Fruit fly (Drosophila melanogaster) S2 (cell line): ENCODE measurements around the gene CG45075.

ENCODE experiments used
- CG8478 ChIP-seq: fragments of >200 bp; optimal IDR thresholded peaks from 2 replicates; lab custom pipeline; 2018
- CTCF ChIP-seq, 2 experiments: fragments of >200 bp; optimal IDR thresholded peaks; 2 replicates each; lab custom pipeline; 2018

CG45075 gene

DNA sequence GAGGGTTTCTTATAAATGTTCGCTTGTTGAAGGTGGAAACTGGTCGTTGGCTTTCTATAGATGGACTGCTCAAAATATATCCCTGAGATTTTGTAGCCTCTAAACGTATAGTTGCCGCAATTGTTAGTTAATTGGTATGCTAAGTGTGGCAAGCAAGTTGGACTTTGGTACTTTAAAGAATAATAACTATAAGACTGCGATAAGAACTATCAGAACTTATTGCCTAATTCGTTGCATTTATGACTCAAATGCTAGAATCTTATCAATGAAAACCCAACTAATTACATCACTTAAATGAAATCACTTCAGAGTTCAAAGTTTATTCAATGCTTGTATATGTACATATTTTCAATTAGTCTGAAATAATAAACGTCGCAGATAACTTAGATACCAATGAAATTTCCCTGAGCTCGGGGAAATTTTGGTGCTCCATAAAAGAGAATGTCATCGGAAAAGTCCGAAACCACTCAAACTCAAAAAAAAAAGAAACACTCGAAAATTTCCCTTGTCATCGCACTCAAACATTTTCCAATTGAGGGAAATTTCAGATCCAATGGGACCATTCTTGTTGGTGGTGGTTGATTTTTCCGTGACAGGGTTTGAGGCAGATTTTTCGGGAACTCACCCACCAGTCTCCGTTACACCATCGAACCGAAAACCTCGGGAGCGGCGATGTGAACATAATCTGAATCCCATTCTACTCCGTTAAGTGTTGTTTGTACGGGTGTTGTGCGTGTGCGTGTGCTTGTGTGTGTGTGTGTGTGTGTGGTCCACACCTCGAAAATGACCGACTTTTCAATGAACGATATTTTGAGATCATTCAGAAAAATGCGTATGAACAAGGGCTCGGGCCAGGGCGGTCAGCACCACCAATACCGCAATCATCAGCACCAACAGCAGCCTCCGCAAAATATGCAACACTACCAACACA is at the start of gene CG45075:
CG45075 (plus strand) TSS at position 627 of the 931 bp plus-strand sequence.
- TF ChIP-seq CTCF (optimal IDR thresholded peaks at IDR 0.05; lab: Kevin White, UChicago) (peak in 1 of 2 experiments; percentile 19), CG8478 (no peak)

DNA sequence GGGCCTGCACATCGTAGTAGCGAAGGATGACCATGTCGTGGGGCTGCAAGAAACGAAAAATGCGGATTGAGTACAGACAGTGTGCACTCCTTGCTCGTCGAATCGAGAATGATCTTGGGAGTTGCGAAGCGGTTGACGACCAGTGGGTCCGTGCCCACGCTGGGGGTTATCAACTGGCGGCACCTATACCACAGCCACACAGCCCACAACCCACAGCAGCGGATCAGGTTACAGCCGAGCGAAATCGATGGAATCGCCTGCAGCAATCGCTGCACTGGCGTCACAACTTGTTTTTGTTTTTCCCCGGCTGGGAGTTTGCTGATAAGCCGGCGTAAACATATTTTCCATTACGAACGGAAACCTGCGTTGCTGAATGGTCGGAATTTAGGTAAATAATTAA is 45.7 kb upstream of the CG45075 start:
- TF ChIP-seq CTCF (optimal IDR thresholded peaks at IDR 0.05; lab: Kevin White, UChicago), result no peak
- TF ChIP-seq CG8478, result no peak

DNA sequence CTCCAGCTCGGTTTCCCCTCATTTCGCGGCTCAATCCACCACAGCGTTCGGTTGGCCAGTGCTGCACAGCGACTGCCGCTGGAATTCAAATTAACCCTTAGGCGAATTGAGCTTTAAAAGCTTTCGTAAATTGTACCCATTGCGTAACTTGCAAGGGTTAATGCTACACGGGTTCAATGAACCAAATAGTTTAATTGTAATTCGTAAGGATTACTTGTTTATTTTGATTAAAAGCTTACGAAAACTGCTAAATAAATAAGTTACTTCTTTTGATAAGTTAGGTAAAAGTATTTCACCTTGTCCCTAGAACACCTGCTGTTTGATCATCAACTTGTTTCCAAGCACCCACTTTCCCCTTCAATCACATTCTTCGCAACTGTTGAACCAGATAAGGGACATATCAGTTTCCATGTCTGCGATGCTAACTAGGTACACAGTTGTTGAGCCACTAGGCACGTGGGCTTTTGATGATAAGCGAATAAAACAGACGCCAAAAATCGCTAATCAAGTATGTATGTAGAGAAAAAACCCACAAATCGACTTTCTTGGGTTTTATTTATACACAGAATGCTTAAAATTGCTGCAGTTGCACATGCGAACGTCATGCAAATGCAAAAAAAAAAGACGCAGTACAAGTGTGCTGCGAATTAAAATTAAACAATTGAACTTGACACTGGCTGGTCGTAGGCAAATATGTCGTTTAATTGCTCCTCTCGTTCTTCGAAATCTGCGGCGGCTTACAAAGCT is 45.1 kb upstream of the CG45075 start, which contains the start of gene Pfas:
Pfas (minus strand) TSS at position 79 of the 747 bp plus-strand sequence.
- TF ChIP-seq CTCF (optimal IDR thresholded peaks at IDR 0.05; lab: Kevin White, UChicago) (no peak), CG8478 (no peak)

DNA sequence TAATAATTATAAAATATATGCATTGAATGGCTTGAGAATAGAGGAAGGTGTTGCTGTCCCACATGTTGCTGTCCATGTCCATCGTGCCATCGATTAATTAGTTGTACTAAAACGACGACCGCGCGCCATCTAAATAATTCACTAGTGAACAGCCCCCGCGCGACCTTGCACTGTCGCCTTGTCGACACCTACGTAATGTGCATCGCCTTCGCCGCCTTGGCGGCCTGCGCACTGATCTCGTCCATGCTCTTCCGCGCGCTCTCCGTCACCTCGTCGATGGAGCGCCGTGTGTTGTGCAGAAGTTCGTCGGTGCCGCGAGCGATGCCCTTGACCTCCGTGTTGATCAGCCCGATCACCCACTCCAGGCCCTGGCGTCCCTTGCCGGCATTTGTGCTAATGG is 44.3 kb upstream of the CG45075 start:
- TF ChIP-seq CG8478, result no peak
- no peak for TF ChIP-seq CTCF (optimal IDR thresholded peaks at IDR 0.05; lab: Kevin White, UChicago)

DNA sequence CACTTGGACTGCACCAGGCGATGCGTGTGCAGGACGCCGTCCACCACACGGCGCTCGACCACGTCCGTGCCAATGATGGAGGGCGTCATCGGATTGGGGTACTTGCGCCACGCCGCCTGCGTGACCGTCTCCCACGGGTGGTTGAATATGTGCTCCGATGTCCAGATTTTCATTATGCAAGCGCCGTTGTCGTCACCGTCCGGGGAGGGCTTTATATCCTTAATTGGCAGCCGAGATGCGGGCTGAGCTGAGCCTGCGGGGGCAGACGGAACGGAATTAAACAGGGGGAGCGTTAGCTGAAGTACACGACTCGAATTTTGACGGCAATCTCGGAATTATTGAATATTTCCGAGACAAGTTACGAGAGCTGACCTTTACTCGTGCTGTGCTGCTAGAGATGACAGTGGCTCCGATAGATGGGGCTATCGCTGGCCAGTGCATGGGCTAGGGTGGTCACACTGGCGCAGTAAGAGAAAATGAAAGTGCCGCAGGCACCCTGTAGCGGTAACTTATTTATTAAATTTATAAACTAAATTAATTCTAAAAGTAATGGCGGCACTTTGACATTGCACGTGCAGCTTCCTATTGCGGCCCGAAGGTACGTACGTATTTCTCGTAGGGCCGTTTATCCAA is 43.6 kb upstream of the CG45075 start, which contains the start of gene IPIP:
IPIP (plus strand) TSS at position 475 of the 633 bp plus-strand sequence.
- TF ChIP-seq CG8478 (no peak), CTCF (optimal IDR thresholded peaks at IDR 0.05; lab: Kevin White, UChicago) (peak in 1 of 2 experiments; percentile 38)

DNA sequence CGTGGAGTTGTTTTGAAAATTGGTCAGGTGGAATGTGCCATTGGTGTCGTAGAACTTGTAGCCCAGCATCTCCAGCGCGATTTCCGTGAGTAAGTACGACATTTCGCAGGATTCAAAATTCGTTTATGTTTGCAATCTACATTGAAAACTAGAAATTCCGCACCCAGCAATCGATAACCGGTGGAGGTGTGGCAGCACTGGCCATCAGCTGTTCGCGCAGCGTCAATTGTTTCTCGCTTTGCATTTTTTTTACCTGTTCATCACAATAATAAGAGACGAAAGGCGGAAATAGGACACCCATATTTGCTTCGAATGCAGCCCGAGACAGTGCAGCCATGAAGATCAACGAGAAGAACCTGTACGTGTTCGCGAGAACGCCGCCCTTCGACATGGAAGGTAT is 42.7 kb upstream of the CG45075 start, which contains the start of the genes CG34179 and slmo:
CG34179 (minus strand) TSS at position 165 of the 400 bp plus-strand sequence.
slmo (minus strand) TSS at position 165 of the 400 bp plus-strand sequence.
- no peak for TF ChIP-seq CTCF (optimal IDR thresholded peaks at IDR 0.05; lab: Kevin White, UChicago)
- TF ChIP-seq CG8478, result no peak

DNA sequence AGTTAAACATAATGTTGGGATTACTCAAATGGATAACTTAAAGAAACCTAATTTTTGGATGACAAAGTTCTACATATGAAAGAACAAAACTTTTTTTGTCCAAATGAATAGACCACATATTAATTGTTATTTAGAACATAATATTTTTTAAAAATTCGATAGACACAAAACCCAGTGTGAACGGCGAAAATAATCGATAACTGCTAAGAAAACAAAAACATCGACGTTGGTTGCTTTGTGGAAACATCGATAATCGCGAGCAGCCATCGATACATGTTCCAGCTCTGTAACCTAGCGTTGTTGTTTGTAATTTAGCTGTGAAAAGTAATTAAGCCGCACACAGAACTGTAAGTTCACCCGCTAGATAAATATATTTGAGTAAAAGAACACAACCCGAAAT is 40.6 kb upstream of the CG45075 start, which contains the start of gene CG9135:
CG9135 (plus strand) TSS at position 226 of the 400 bp plus-strand sequence.
- TF ChIP-seq CG8478, result no peak
- peak in 1 of 2 experiments; percentile 20 for TF ChIP-seq CTCF (optimal IDR thresholded peaks at IDR 0.05; lab: Kevin White, UChicago)

DNA sequence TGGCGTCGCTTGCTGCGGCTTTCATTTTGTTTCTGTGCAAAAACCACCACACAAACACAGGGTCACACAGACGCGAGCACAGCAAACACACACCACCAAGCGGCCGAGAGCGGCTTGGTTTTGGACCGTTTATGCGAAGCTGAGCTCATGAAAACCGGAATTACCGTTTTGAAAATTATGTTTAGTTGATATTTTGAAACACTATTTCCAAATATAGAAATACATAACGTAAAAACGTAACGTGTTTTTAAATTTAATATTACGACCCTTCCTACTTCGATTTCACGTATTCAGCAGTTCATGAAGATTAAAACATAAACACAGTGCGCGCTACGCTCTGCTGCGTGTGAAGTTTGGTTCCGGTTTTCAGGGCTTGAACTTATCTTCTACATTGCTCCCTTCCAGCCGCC is 40.0 kb upstream of the CG45075 start:
- TF ChIP-seq CG8478 (no peak), CTCF (optimal IDR thresholded peaks at IDR 0.05; lab: Kevin White, UChicago) (no peak)

DNA sequence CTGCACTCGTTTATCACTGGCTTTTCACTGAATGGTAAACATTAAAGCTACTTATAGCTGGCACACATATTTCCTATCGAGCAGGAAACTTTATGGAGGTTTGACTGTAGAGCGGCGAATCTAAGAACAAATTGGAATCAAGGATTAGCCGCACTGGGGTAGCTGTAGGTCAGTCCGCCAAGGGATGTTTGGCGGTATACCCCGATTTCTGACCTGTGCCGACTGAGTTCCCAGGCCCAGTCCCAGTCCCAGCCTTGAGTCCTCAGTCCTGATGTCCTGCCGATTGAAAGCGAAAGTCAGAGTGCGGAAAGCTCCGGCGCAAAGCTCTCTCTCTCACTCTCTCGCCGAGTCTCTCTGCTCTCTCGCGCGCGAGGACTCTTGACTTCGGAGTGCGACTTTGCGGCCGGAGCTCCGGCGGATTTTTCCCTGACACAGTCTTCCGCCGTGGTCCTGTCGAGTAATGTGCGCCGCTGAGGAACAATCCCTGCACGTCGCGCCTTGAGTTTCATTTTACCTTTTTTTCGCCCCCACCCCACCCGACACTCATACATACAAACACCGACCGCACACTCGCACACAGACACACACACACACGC is 37.2 kb upstream of the CG45075 start, which contains the start of gene CG13995:
CG13995 (plus strand) TSS at position 429 of the 596 bp plus-strand sequence.
- TF ChIP-seq CTCF (optimal IDR thresholded peaks at IDR 0.05; lab: Kevin White, UChicago) (no peak), CG8478 (no peak)

DNA sequence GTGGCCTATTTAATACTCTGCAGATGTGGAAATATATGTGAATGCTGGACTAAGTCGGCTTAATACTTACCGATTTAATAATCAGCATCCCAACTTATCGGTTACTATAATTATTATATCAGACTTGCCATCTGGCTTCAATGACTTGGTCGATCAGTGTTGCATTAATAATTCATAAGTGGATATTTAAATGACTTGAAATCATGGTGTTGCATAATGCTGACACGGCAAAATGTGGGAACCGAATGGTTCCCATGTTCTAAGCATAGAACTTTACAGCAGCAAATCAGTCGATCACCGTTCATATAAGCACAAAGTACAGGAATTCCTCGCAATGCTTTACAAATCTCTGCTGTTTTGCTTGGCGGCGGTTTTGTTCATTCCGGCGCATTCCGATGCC is 31.0 kb upstream of the CG45075 start, which contains the start of gene CG34180:
CG34180 (plus strand) TSS at position 301 of the 400 bp plus-strand sequence.
- TF ChIP-seq CTCF (optimal IDR thresholded peaks at IDR 0.05; lab: Kevin White, UChicago) (no peak), CG8478 (no peak)

DNA sequence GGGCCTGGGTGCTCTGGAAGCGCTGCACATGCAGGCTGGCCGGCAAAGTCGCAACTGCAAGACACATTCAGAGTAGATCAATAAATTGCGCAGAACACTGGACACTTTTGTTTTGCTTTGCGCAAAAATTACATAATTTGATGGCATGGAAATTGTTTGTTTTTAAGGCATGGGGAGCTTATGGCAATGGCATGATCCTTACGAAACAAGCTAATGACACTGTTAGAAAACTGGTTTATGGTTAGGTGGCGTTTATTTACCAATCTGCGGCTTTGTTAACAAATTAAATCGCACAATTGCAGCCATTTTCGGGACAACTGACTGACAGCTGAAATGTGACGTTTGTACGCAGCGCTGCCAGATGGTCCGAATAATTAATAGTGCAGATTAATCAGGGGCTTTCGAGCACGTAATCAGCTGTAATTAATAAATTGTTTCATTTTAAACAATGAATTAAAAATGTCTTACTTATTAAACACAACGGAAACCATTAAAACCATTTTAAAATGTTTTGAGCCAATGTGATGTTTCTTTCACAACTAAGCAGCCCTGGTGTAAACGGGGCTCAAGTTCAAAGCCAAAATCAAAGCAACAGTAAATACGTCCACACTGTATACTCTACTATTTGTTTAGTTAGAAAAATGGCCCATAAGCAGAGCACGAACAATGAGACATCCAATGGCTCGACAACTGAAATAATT is 28.7 kb upstream of the CG45075 start, which contains the start of the genes ND-51 and CG13994:
ND-51 (minus strand) TSS at position 376 of the 701 bp plus-strand sequence.
CG13994 (plus strand) TSS at position 608 of the 701 bp plus-strand sequence.
- TF ChIP-seq CG8478 (no peak), CTCF (optimal IDR thresholded peaks at IDR 0.05; lab: Kevin White, UChicago) (no peak)

DNA sequence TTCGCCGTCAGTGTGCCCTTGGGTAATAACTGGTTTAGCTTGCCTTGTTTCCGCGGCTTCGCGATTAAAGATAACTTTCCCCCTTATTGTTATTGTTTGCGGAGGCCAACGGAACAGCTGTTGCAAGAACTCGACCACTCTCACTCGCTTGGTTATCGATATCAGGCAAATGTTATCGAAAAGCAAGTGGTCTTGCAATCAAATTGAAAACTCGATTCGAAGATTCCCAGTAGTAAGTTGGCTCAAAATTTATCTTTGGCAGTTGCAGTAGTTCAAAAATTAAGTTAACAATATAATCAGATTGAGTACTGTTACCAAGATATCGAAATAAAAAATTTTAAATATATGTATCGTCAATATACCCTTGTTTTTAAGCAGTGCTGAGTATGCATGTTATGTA is 25.4 kb upstream of the CG45075 start, which contains the start of the genes Fbw5 and CG9147:
Fbw5 (minus strand) TSS at position 131 of the 400 bp plus-strand sequence.
CG9147 (plus strand) TSS at position 175 of the 400 bp plus-strand sequence.
- TF ChIP-seq CG8478, result no peak
- no peak for TF ChIP-seq CTCF (optimal IDR thresholded peaks at IDR 0.05; lab: Kevin White, UChicago)

DNA sequence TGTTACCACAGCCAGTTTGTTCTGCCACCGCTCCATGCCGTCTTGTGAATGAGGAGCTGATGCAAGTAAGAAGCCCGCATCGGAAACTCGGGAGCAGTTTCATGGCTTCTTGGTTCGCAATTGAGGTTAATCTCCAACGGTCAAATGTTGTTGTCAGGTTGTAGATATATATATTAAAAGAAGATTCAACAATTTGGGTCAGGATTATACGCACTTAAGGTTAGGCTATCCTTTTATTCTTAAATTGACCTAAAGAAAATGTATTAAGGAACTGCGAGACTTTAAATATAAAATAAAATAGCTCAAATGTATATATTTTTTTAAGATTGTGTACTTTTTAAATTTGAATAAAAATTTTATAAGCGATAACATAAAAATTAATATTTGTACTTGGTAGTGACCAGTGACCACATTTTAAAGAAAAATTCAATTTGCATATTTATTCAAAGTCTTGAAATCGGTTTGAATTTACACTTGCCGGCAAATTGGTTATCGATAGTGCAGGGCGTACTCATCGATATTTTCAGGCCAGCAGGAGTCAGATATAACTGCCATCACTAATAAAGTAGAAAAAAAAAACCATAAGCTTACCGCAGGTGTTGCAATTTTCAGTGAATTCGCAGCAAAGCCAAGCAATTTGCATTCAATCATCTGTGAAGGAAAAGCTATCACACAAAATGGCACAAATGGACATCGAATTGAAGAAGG is 22.5 kb upstream of the CG45075 start, which contains the start of the genes CG9150 and Pfdn1:
CG9150 (minus strand) TSS at position 51 of the 708 bp plus-strand sequence.
Pfdn1 (plus strand) TSS at position 536 of the 708 bp plus-strand sequence.
- TF ChIP-seq CTCF (optimal IDR thresholded peaks at IDR 0.05; lab: Kevin White, UChicago) (no peak), CG8478 (no peak)
